Worm (Caenorhabditis elegans) whole organism, late embryonic: ENCODE data around the gene rbm-17.

Experiments
- F13H6.1 ChIP-seq: sonication (generic microtip); optimal IDR thresholded peaks from 2 replicates; lab custom pipeline; 2016; ENCODE audit warnings: missing genetic modification characterization, missing compliant biosample characterization
- ceh-14 ChIP-seq: sonication (generic microtip); optimal IDR thresholded peaks from 2 replicates; lab custom pipeline; 2016; ENCODE audit warnings: missing genotype, missing genetic modification characterization, missing compliant biosample characterization
- ceh-19 ChIP-seq: fragments of 200-800 bp; sonication (Bioruptor generic); optimal IDR thresholded peaks from 2 replicates; lab custom pipeline; 2018; ENCODE audit warnings: mild to moderate bottlenecking, missing genetic modification characterization, missing compliant biosample characterization
- ceh-9 ChIP-seq: sonication (generic microtip); optimal IDR thresholded peaks from 2 replicates; lab custom pipeline; 2016; ENCODE audit warnings: mild to moderate bottlenecking, missing genetic modification characterization, inconsistent platforms, missing compliant biosample characterization
- fkh-10 ChIP-seq: fragments of 150-350 bp; optimal IDR thresholded peaks from 2 replicates; lab custom pipeline; 2014; ENCODE audit warnings: missing biosample characterization, missing genetic modification reagents, missing genetic modification characterization
- nfya-1 ChIP-seq: sonication (generic microtip); optimal IDR thresholded peaks from 2 replicates; lab custom pipeline; 2017; ENCODE audit warnings: missing genetic modification characterization, mild to moderate bottlenecking, missing compliant biosample characterization, antibody characterized with exemption, moderate library complexity
- nhr-11 ChIP-seq: fragments of 150-350 bp; optimal IDR thresholded peaks from 2 replicates; lab custom pipeline; 2014; ENCODE audit warnings: missing biosample characterization, missing genetic modification characterization
- sox-2 ChIP-seq: fragments of 200-800 bp; sonication (Bioruptor generic); IDR thresholded peaks from 2 replicates; pipeline ENCODE4 v1.3.6; 2022; ENCODE audit warnings: missing genetic modification reagents, missing genetic modification characterization, missing compliant biosample characterization
- tbx-2 ChIP-seq: sonication (generic microtip); optimal IDR thresholded peaks from 2 replicates; lab custom pipeline; 2016; ENCODE audit warnings: missing genetic modification characterization, missing compliant biosample characterization
- unc-55 ChIP-seq: sonication (generic microtip); optimal IDR thresholded peaks from 2 replicates; lab custom pipeline; 2017; ENCODE audit warnings: missing biosample characterization, missing genetic modification reagents, missing genetic modification characterization
- zip-5 ChIP-seq: sonication (generic microtip); optimal IDR thresholded peaks from 2 replicates; lab custom pipeline; 2016; ENCODE audit warnings: missing genetic modification characterization, missing compliant biosample characterization

DNA sequence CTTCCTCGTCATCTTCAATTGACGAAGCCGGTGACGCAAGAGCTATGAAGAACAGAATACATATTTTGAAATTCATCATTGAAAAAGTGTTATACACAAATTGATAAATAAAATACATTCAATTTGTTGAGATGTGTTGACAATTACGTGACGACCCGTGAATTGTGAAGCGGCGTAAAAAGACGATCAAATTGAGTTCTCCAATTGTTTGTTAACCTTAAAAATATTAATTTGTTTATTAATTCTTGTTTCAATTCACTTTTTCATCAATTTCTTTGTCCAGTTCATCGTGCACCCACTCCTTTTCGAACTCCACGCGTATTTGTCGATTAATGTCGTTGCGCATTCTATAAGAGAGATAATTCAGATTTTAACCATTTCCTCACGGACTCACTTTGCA is 46.0 kb upstream of the rbm-17 start, which contains the start of gene spe-36:
- TF ChIP-seq unc-55 (GFP tag; lab: Kevin White, UChicago) (no peak), nfya-1 (no peak), F13H6.1 (tag; lab: Kevin White, UChicago) (no peak), fkh-10 (GFP tag; lab: Kevin White, UChicago) (no peak), sox-2 (GFP tag; lab: Robert Waterston, UW) (no peak), tbx-2 (tag; lab: Kevin White, UChicago) (no peak), zip-5 (tag; lab: Kevin White, UChicago) (no peak), nhr-11 (tag; lab: Kevin White, UChicago) (no peak), ceh-14 (tag; lab: Kevin White, UChicago) (no peak), ceh-19 (GFP tag; lab: Kevin White, UChicago) (no peak), ceh-9 (no peak)
